Fruit fly (Drosophila melanogaster) whole organism, embryonic: ENCODE measurements around the gene CG34309.

ENCODE experiments used
- Abd-B ChIP-seq: fragments of 200-800 bp; sonication (Bioruptor generic); optimal IDR thresholded peaks from 2 replicates; lab custom pipeline; 2018; ENCODE audit warnings: missing biosample characterization, mild to moderate bottlenecking, missing genetic modification characterization, moderate library complexity
- Blimp-1 ChIP-seq: fragments of 200-800 bp; sonication (Bioruptor generic); optimal IDR thresholded peaks from 3 replicates; lab custom pipeline; 2018; ENCODE audit warnings: missing biosample characterization, missing genetic modification characterization, mild to moderate bottlenecking, moderate library complexity, missing genetic modification reagents
- CG1024 ChIP-seq: fragments of 200-800 bp; sonication (Bioruptor generic); IDR thresholded peaks from 2 replicates; pipeline ENCODE4 v1.3.6; 2022; ENCODE audit warnings: missing biosample characterization, missing genetic modification characterization
- CG10565 ChIP-seq: fragments of 200-800 bp; sonication (Bioruptor generic); optimal IDR thresholded peaks from 3 replicates; lab custom pipeline; 2016; ENCODE audit warnings: missing biosample characterization, mild to moderate bottlenecking, missing genetic modification characterization
- CG11398 ChIP-seq: fragments of 200-800 bp; sonication (Bioruptor generic); optimal IDR thresholded peaks from 2 replicates; lab custom pipeline; 2016; ENCODE audit warnings: missing biosample characterization, missing genetic modification characterization
- CG11456 ChIP-seq: fragments of 200-800 bp; sonication (Bioruptor generic); IDR thresholded peaks from 3 replicates; pipeline ENCODE4 v1.3.6; 2022; ENCODE audit warnings: missing biosample characterization, missing genetic modification characterization
- CG13624 ChIP-seq: fragments of 200-800 bp; sonication (Bioruptor generic); optimal IDR thresholded peaks from 2 replicates; lab custom pipeline; 2016; ENCODE audit warnings: missing biosample characterization, missing genetic modification characterization
- CG14050 ChIP-seq: fragments of 200-800 bp; sonication (Bioruptor generic); IDR thresholded peaks from 3 replicates; pipeline ENCODE4 v1.3.6; 2022; ENCODE audit warnings: missing biosample characterization, missing genetic modification characterization
- CG14441 ChIP-seq: fragments of 200-800 bp; sonication (Bioruptor generic); IDR thresholded peaks from 2 replicates; pipeline ENCODE4 v1.3.6; 2022; ENCODE audit warnings: missing biosample characterization, missing genetic modification characterization
- CG16815 ChIP-seq: fragments of 200-800 bp; sonication (Bioruptor generic); optimal IDR thresholded peaks from 3 replicates; lab custom pipeline; 2017; ENCODE audit warnings: missing biosample characterization, mild to moderate bottlenecking, missing genetic modification characterization
- CG17612 ChIP-seq: fragments of 200-800 bp; sonication (Bioruptor generic); IDR thresholded peaks from 2 replicates; pipeline ENCODE4 v1.3.6; 2022; ENCODE audit warnings: missing biosample characterization, missing genetic modification characterization
- CG1792 ChIP-seq: fragments of 200-800 bp; sonication (Bioruptor generic); optimal IDR thresholded peaks from 2 replicates; lab custom pipeline; 2016; ENCODE audit warnings: missing biosample characterization, missing genetic modification characterization
- CG30020 ChIP-seq: fragments of 200-800 bp; optimal IDR thresholded peaks from 2 replicates; lab custom pipeline; 2019; ENCODE audit warnings: missing biosample characterization, mild to moderate bottlenecking, missing genetic modification characterization, moderate library complexity
- CG3847 ChIP-seq: fragments of 200-800 bp; sonication (Bioruptor generic); IDR thresholded peaks from 2 replicates; pipeline ENCODE4 v1.3.6; 2022; ENCODE audit warnings: missing biosample characterization, missing genetic modification characterization
- CG6689 ChIP-seq: fragments of 200-800 bp; sonication (Bioruptor generic); IDR thresholded peaks from 2 replicates; pipeline ENCODE4 v1.3.6; 2022; ENCODE audit warnings: missing biosample characterization, missing genetic modification characterization
- CG6813 ChIP-seq: fragments of 200-800 bp; sonication (Bioruptor generic); optimal IDR thresholded peaks from 2 replicates; lab custom pipeline; 2017; ENCODE audit warnings: missing biosample characterization, missing genetic modification characterization, mild to moderate bottlenecking, moderate library complexity, missing genetic modification reagents
- CG7745 ChIP-seq: fragments of 200-800 bp; sonication (Bioruptor generic); optimal IDR thresholded peaks from 2 replicates; lab custom pipeline; 2018; ENCODE audit warnings: missing biosample characterization, mild to moderate bottlenecking, missing genetic modification characterization, moderate library complexity
- CG8388 ChIP-seq: fragments of 200-800 bp; sonication (Bioruptor generic); optimal IDR thresholded peaks from 2 replicates; lab custom pipeline; 2019; ENCODE audit warnings: missing biosample characterization, mild to moderate bottlenecking, missing genetic modification characterization, moderate library complexity
- CG9609 ChIP-seq: fragments of 200-800 bp; sonication (Bioruptor generic); optimal IDR thresholded peaks from 3 replicates; lab custom pipeline; 2016; ENCODE audit warnings: missing biosample characterization, missing genetic modification characterization
- CG9817 ChIP-seq: fragments of 200-800 bp; sonication (Bioruptor generic); optimal IDR thresholded peaks from 2 replicates; lab custom pipeline; 2018; ENCODE audit warnings: missing biosample characterization, mild to moderate bottlenecking, missing genetic modification characterization, moderate library complexity
- CG9932 ChIP-seq: fragments of 200-800 bp; sonication (Bioruptor generic); IDR thresholded peaks from 2 replicates; pipeline ENCODE4 v1.3.6; 2022; ENCODE audit warnings: missing biosample characterization, missing genetic modification characterization
- CTCF ChIP-seq: fragments of 200-800 bp; sonication (Bioruptor generic); optimal IDR thresholded peaks from 2 replicates; lab custom pipeline; 2017; ENCODE audit warnings: missing biosample characterization, mild to moderate bottlenecking, missing genetic modification characterization, moderate library complexity
- Dref ChIP-seq: fragments of 200-800 bp; sonication (Bioruptor generic); IDR thresholded peaks from 2 replicates; pipeline ENCODE4 v1.3.6; 2022; ENCODE audit warnings: missing biosample characterization, missing genetic modification characterization
- Elba2 ChIP-seq: fragments of 200-800 bp; sonication (Bioruptor generic); optimal IDR thresholded peaks from 3 replicates; lab custom pipeline; 2016; ENCODE audit warnings: missing biosample characterization, missing genetic modification characterization
- MTF-1 ChIP-seq: fragments of 200-800 bp; sonication (Bioruptor generic); optimal IDR thresholded peaks from 2 replicates; lab custom pipeline; 2018; ENCODE audit warnings: missing biosample characterization, mild to moderate bottlenecking, missing genetic modification characterization, borderline replicate concordance
- Max ChIP-seq: fragments of 200-800 bp; sonication (Bioruptor generic); optimal IDR thresholded peaks from 2 replicates; lab custom pipeline; 2016; ENCODE audit warnings: missing biosample characterization, mild to moderate bottlenecking, missing genetic modification characterization
- Mes4 ChIP-seq: fragments of 200-800 bp; sonication (Bioruptor generic); optimal IDR thresholded peaks from 2 replicates; lab custom pipeline; 2016; ENCODE audit warnings: missing biosample characterization, missing genetic modification characterization
- ac ChIP-seq: fragments of 200-800 bp; sonication (Bioruptor generic); optimal IDR thresholded peaks from 3 replicates; lab custom pipeline; 2017; ENCODE audit warnings: missing biosample characterization, mild to moderate bottlenecking, missing genetic modification characterization
- ase ChIP-seq: fragments of 200-800 bp; sonication (Bioruptor generic); IDR thresholded peaks from 3 replicates; pipeline ENCODE4 v1.3.6; 2022; ENCODE audit warnings: missing biosample characterization, missing genetic modification characterization
- ato ChIP-seq: fragments of 200-800 bp; sonication (Bioruptor generic); IDR thresholded peaks from 2 replicates; pipeline ENCODE4 v1.3.6; 2022; ENCODE audit warnings: missing biosample characterization, missing genetic modification characterization; ENCODE audit not compliant: partially characterized antibody
- bowl ChIP-seq: fragments of 200-800 bp; sonication (Bioruptor generic); IDR thresholded peaks from 2 replicates; pipeline ENCODE4 v1.3.6; 2022; ENCODE audit warnings: missing biosample characterization, missing genetic modification characterization
- btn ChIP-seq: fragments of 200-800 bp; sonication (Bioruptor generic); optimal IDR thresholded peaks from 2 replicates; lab custom pipeline; 2016; ENCODE audit warnings: missing biosample characterization, missing genetic modification characterization
- cad ChIP-seq: fragments of >200 bp; optimal IDR thresholded peaks from 2 replicates; lab custom pipeline; 2017; ENCODE audit warnings: missing biosample characterization, missing genetic modification characterization
- croc ChIP-seq: fragments of 200-800 bp; sonication (Bioruptor generic); conservative IDR thresholded peaks from 3 replicates; pipeline ENCODE4 v1.3.6; 2022; ENCODE audit warnings: missing biosample characterization, missing genetic modification characterization
- da ChIP-seq: fragments of 200-800 bp; sonication (Bioruptor generic); optimal IDR thresholded peaks from 2 replicates; lab custom pipeline; 2016; ENCODE audit warnings: missing biosample characterization, missing genetic modification characterization
- dan ChIP-seq: fragments of 200-800 bp; sonication (Bioruptor generic); IDR thresholded peaks from 2 replicates; pipeline ENCODE4 v1.3.6; 2022; ENCODE audit warnings: missing biosample characterization, missing genetic modification characterization
- en ChIP-seq: fragments of 200-800 bp; sonication (Bioruptor generic); optimal IDR thresholded peaks from 2 replicates; lab custom pipeline; 2016; ENCODE audit warnings: missing biosample characterization, missing genetic modification characterization
- fru ChIP-seq: fragments of >200 bp; optimal IDR thresholded peaks from 2 replicates; lab custom pipeline; 2017
- gem ChIP-seq: fragments of 200-800 bp; sonication (Bioruptor generic); optimal IDR thresholded peaks from 2 replicates; lab custom pipeline; 2019; ENCODE audit warnings: missing biosample characterization, mild to moderate bottlenecking, missing genetic modification characterization, moderate library complexity
- jumu ChIP-seq: fragments of 200-800 bp; sonication (Bioruptor generic); optimal IDR thresholded peaks from 3 replicates; lab custom pipeline; 2016; ENCODE audit warnings: missing biosample characterization, missing genetic modification characterization
- knrl ChIP-seq: fragments of 200-800 bp; sonication (Bioruptor generic); IDR thresholded peaks from 3 replicates; pipeline ENCODE4 v1.3.6; 2022; ENCODE audit warnings: missing biosample characterization, missing genetic modification characterization; ENCODE audit not compliant: partially characterized antibody
- lola ChIP-seq, 3 experiments: fragments of >200 bp in 2 of 3; fragments of 200-800 bp in 1 of 3; sonication (Bioruptor generic) in 1 of 3; optimal IDR thresholded peaks; 2 replicates each; lab custom pipeline; 2017 to 2019; ENCODE audit warnings: missing biosample characterization in 3 of 3, missing genetic modification characterization in 3 of 3, mild to moderate bottlenecking in 1 of 3, moderate library complexity in 1 of 3
- mam ChIP-seq: fragments of 200-800 bp; sonication (Bioruptor generic); optimal IDR thresholded peaks from 3 replicates; lab custom pipeline; 2016; ENCODE audit warnings: missing biosample characterization, missing genetic modification characterization
- sisA ChIP-seq: fragments of 200-800 bp; sonication (Bioruptor generic); IDR thresholded peaks from 2 replicates; pipeline ENCODE4 v1.3.6; 2022; ENCODE audit warnings: missing biosample characterization, missing genetic modification characterization
- sna ChIP-seq: fragments of 200-800 bp; sonication (Bioruptor generic); IDR thresholded peaks from 2 replicates; pipeline ENCODE4 v1.3.6; 2022; ENCODE audit warnings: missing biosample characterization, missing genetic modification characterization; ENCODE audit not compliant: partially characterized antibody
- tap ChIP-seq: fragments of 200-800 bp; optimal IDR thresholded peaks from 3 replicates; lab custom pipeline; 2019; ENCODE audit warnings: missing biosample characterization, mild to moderate bottlenecking, missing genetic modification characterization, moderate library complexity
- tna ChIP-seq: fragments of 200-800 bp; sonication (Bioruptor generic); IDR thresholded peaks from 2 replicates; pipeline ENCODE4 v1.3.6; 2022; ENCODE audit warnings: missing biosample characterization, missing genetic modification characterization; ENCODE audit not compliant: partially characterized antibody
- ttk ChIP-seq: fragments of 200-800 bp; sonication (Bioruptor generic); IDR thresholded peaks from 2 replicates; pipeline ENCODE4 v2.1.2; 2022; ENCODE audit warnings: missing biosample characterization, missing genetic modification characterization
- zf30C ChIP-seq: fragments of 200-800 bp; sonication (Bioruptor generic); optimal IDR thresholded peaks from 3 replicates; lab custom pipeline; 2018; ENCODE audit warnings: missing biosample characterization, mild to moderate bottlenecking, missing genetic modification characterization
- zfh1 ChIP-seq: fragments of 200-800 bp; sonication (Bioruptor generic); IDR thresholded peaks from 3 replicates; pipeline ENCODE4 v1.3.6; 2022; ENCODE audit warnings: missing biosample characterization, missing genetic modification characterization

CG34309 gene

dm6 chr3R:13381744-13382435 lies 9.5 kb downstream of the CG34309 start, which contains the start of the genes mRpS21 and Droj2 (continued):
- TF ChIP-seq Abd-B (GFP tag; lab: Kevin White, UChicago), result peak; percentile 52
- TF ChIP-seq MTF-1, result no peak
- peak; percentile 39 for TF ChIP-seq CG8388 (GFP tag; lab: Kevin White, UChicago)
- no peak for TF ChIP-seq Mes4 (GFP tag; lab: Kevin White, UChicago)
- no peak for TF ChIP-seq jumu (GFP tag; lab: Kevin White, UChicago)
- peak; percentile 55; the same call in 2 of the 3 replicates for TF ChIP-seq knrl (GFP tag; lab: Robert Waterston, UW)
- TF ChIP-seq CG6689 (GFP tag; lab: Robert Waterston, UW), result no peak
- TF ChIP-seq CG11456, result 0 out of 3 replicates have a peak, but pooled peaks have one; percentile 32

DNA sequence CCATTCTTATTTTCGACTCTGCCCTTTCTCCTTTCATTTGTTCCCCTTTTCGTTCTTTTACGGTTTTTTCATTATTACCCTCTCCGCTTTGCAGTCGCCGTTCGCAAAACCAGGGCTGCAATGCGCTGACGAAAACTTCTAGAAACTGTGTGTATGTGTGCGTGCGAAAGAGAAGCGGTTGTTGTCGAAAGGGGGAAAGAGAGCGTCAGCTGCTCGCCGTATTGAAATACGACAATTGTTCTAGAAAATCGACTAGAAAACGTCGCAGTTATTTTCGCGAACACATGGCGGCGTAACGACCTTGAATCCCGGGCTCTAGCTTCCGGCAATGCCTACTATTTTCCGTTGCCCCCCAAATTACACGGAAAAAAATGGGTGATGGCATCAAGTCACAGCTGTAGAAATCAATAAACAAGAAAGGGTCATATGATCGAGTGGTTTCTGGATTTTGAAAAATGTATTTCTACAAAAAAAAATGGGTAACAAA lies 10.3 kb downstream of the CG34309 start:
- TF ChIP-seq ttk (GFP tag; lab: Robert Waterston, UW), result no peak
- peak; percentile 86 for TF ChIP-seq zf30C
- no peak for TF ChIP-seq fru
- TF ChIP-seq CG1792 (GFP tag; lab: Kevin White, UChicago), result no peak
- TF ChIP-seq croc, result no peak
- TF ChIP-seq CG10565 (GFP tag; lab: Kevin White, UChicago), result no peak
- no peak for TF ChIP-seq btn (GFP tag; lab: Kevin White, UChicago)
- no peak for TF ChIP-seq da (GFP tag; lab: Kevin White, UChicago)
- TF ChIP-seq Dref, result no peak
- no peak for TF ChIP-seq Elba2 (GFP tag; lab: Kevin White, UChicago)
- TF ChIP-seq CG30020, result no peak
- TF ChIP-seq sna (GFP tag; lab: Robert Waterston, UW), result no peak
- TF ChIP-seq CG3847 (GFP tag; lab: Robert Waterston, UW), result no peak
- no peak for TF ChIP-seq dan
- no peak for TF ChIP-seq Blimp-1 (GFP tag; lab: Kevin White, UChicago)
- TF ChIP-seq lola (GFP tag; optimal IDR thresholded peaks at IDR 0.05; lab: Kevin White, UChicago), result no peak
- no peak for TF ChIP-seq CG7745 (tag; lab: Kevin White, UChicago)
- no peak for TF ChIP-seq zfh1 (GFP tag; lab: Robert Waterston, UW)
- TF ChIP-seq CG17612 (GFP tag; lab: Robert Waterston, UW), result no peak
- TF ChIP-seq CG11398 (GFP tag; lab: Kevin White, UChicago), result no peak
- no peak for TF ChIP-seq en (GFP tag; lab: Kevin White, UChicago)
- no peak for TF ChIP-seq CG16815
- TF ChIP-seq CG9817, result no peak
- no peak for TF ChIP-seq CG14050
- no peak for TF ChIP-seq ase (GFP tag; lab: Robert Waterston, UW)
- TF ChIP-seq CG6813 (GFP tag; lab: Kevin White, UChicago), result no peak
- TF ChIP-seq CG9609 (GFP tag; lab: Kevin White, UChicago), result no peak
- no peak for TF ChIP-seq tna (GFP tag; lab: Robert Waterston, UW)
- TF ChIP-seq Max, result peak; percentile 3
- no peak for TF ChIP-seq ac
- TF ChIP-seq ato (GFP tag; lab: Robert Waterston, UW), result no peak
- no peak for TF ChIP-seq sisA (GFP tag; lab: Robert Waterston, UW)
- no peak for TF ChIP-seq CG14441 (GFP tag; lab: Robert Waterston, UW)
- TF ChIP-seq bowl (GFP tag; lab: Robert Waterston, UW), result peak; percentile 42; the same call in 1 of the 2 replicates
- no peak for TF ChIP-seq CG1024 (GFP tag; lab: Robert Waterston, UW)
- no peak for TF ChIP-seq gem
- no peak for TF ChIP-seq cad (GFP tag; lab: Kevin White, UChicago)
- TF ChIP-seq tap (tag; lab: Kevin White, UChicago), result no peak
- TF ChIP-seq mam (GFP tag; lab: Kevin White, UChicago), result peak; percentile 46
- TF ChIP-seq CG13624 (GFP tag; lab: Kevin White, UChicago), result peak; percentile 26
- TF ChIP-seq CG9932 (GFP tag; lab: Robert Waterston, UW), result peak; percentile 39; the same call in 1 of the 2 replicates
- no peak for TF ChIP-seq CTCF (GFP tag; lab: Kevin White, UChicago)
